Worm (Caenorhabditis elegans) whole organism, mixed stage, embryonic: Measurements from ENCODE around the gene K08D9.10.

Experiments
- blmp-1 ChIP-seq: fragments of 150-350 bp; optimal IDR thresholded peaks from 2 replicates; lab custom pipeline; 2014; ENCODE audit warnings: missing biosample characterization, missing genetic modification characterization
- ces-1 ChIP-seq: fragments of 150-350 bp; optimal IDR thresholded peaks from 2 replicates; lab custom pipeline; 2014; ENCODE audit warnings: missing biosample characterization, missing genetic modification reagents, missing genetic modification characterization
- elt-3 ChIP-seq: fragments of 150-350 bp; optimal IDR thresholded peaks from 2 replicates; lab custom pipeline; 2014; ENCODE audit warnings: missing biosample characterization, missing genetic modification characterization
- lin-13 ChIP-seq: fragments of 150-350 bp; optimal IDR thresholded peaks from 2 replicates; lab custom pipeline; 2014; ENCODE audit warnings: missing biosample characterization, missing genetic modification characterization
- lsy-2 ChIP-seq: fragments of 150-350 bp; optimal IDR thresholded peaks from 2 replicates; lab custom pipeline; 2014; ENCODE audit warnings: missing biosample characterization, missing genetic modification characterization
- nhr-12 ChIP-seq: fragments of 150-350 bp; optimal IDR thresholded peaks from 2 replicates; lab custom pipeline; 2014; ENCODE audit warnings: missing biosample characterization, missing genetic modification characterization
- nhr-237 ChIP-seq: fragments of 150-350 bp; optimal IDR thresholded peaks from 2 replicates; lab custom pipeline; 2014; ENCODE audit warnings: missing biosample characterization, missing genetic modification characterization
- snpc-4 ChIP-seq: fragments of 150-350 bp; optimal IDR thresholded peaks from 2 replicates; lab custom pipeline; 2014; ENCODE audit warnings: missing biosample characterization, missing genetic modification characterization
- unc-120 ChIP-seq: sonication (generic microtip); optimal IDR thresholded peaks from 2 replicates; lab custom pipeline; 2017; ENCODE audit warnings: missing genetic modification characterization, missing compliant biosample characterization; ENCODE audit not compliant: poor library complexity, severe bottlenecking
- unc-62 ChIP-seq: fragments of 150-350 bp; optimal IDR thresholded peaks from 2 replicates; lab custom pipeline; 2014; ENCODE audit warnings: missing biosample characterization, missing genetic modification reagents, missing genetic modification characterization
- ztf-11 ChIP-seq: fragments of 150-350 bp; optimal IDR thresholded peaks from 2 replicates; lab custom pipeline; 2014; ENCODE audit warnings: missing biosample characterization, missing genetic modification characterization

DNA sequence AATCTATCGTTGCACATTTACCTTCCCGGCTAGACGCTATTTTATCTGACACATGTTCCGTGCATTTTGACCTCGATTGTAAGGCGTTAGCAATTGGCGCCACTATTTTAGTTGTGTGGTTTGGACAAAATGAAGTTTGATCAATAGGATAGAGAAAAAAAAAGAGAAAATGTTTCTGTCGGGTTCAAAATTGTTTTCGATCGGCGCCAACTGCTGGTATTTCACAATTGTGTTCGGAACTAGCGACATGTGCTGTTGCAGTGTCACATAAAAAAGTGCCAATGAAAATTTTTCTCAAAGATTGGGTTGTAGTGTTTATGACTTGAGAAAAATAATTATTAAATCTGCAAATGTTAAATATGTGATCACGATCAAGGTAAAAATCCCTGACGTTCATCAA is 48.4 kb downstream of the K08D9.10 start:
- no peak for TF ChIP-seq nhr-237 (tag; lab: Kevin White, UChicago)
- no peak for TF ChIP-seq lin-13 (tag; lab: Kevin White, UChicago)
- TF ChIP-seq lsy-2 (tag; lab: Kevin White, UChicago): no peak
- no peak for TF ChIP-seq blmp-1 (tag; lab: Kevin White, UChicago)
- no peak for TF ChIP-seq unc-120 (tag; lab: Kevin White, UChicago)
- TF ChIP-seq ces-1: no peak
- no peak for TF ChIP-seq nhr-12 (tag; lab: Kevin White, UChicago)
- TF ChIP-seq snpc-4: no peak
- TF ChIP-seq ztf-11 (tag; lab: Kevin White, UChicago): no peak
- no peak for TF ChIP-seq elt-3 (tag; lab: Kevin White, UChicago)
- no peak for TF ChIP-seq unc-62 (GFP tag; lab: Kevin White, UChicago)
